Worm (Caenorhabditis elegans) whole organism, L4 larva: ENCODE data around the gene F56C3.8.

Source experiments
- F49E8.2 ChIP-seq: sonication (generic microtip); optimal IDR thresholded peaks from 2 replicates; lab custom pipeline; 2016; ENCODE audit warnings: missing compliant biosample characterization, mild to moderate bottlenecking, missing genetic modification characterization, borderline replicate concordance
- nhr-76 ChIP-seq: fragments of 150-350 bp; optimal IDR thresholded peaks from 2 replicates; lab custom pipeline; 2014; ENCODE audit warnings: missing biosample characterization, missing genetic modification characterization
- unc-39 ChIP-seq: sonication (generic microtip); optimal IDR thresholded peaks from 2 replicates; lab custom pipeline; 2017; ENCODE audit warnings: missing biosample characterization, missing genetic modification characterization

DNA sequence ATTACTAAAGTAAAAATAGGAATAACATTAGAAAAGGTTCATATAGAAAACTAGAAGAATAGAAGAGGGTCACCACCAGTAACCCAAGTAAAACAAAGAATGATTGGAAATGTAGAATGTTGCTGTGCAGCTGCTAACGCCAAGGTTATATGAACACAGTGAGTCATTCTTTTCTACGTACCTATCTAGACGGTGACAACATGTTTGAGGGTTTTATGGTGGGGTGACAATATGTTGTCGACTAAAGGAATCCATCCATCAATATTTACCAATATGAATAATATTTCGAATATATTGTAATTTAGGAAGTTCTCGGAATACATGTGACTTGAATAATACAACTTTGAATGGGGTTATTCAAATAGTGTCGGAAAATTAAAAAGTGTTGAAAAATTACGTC lies 16.8 kb upstream of the F56C3.8 start, which contains the start of gene ZK402.5:
- TF ChIP-seq F49E8.2 (tag; lab: Kevin White, UChicago) (no peak), unc-39 (tag; lab: Kevin White, UChicago) (no peak), nhr-76 (tag; lab: Kevin White, UChicago) (no peak)
